Fruit fly (Drosophila melanogaster) whole organism, embryonic: ENCODE data around the gene CG18577.
A peak's percentile ranks its signal among the peaks of the same experiment; 100 is the strongest.

Experiments used
- Bdp1 ChIP-seq: fragments of 200-800 bp; sonication (Bioruptor generic); optimal IDR thresholded peaks from 3 replicates; lab custom pipeline; 2016; ENCODE audit warnings: missing biosample characterization, missing genetic modification characterization
- CG10209 ChIP-seq: fragments of 200-800 bp; sonication (Bioruptor generic); optimal IDR thresholded peaks from 3 replicates; lab custom pipeline; 2017; ENCODE audit warnings: missing biosample characterization, mild to moderate bottlenecking, missing genetic modification characterization, missing genetic modification reagents
- CG1024 ChIP-seq: fragments of 200-800 bp; sonication (Bioruptor generic); IDR thresholded peaks from 2 replicates; pipeline ENCODE4 v1.3.6; 2022; ENCODE audit warnings: missing biosample characterization, missing genetic modification characterization
- CG10321 ChIP-seq: fragments of 200-800 bp; sonication (Bioruptor generic); IDR thresholded peaks from 2 replicates; pipeline ENCODE4 v1.3.6; 2022; ENCODE audit warnings: missing biosample characterization, missing genetic modification characterization
- CG10543 ChIP-seq: fragments of 200-800 bp; sonication (Bioruptor generic); optimal IDR thresholded peaks from 3 replicates; lab custom pipeline; 2017; ENCODE audit warnings: missing biosample characterization, mild to moderate bottlenecking, missing genetic modification characterization, moderate library complexity
- CG12769 ChIP-seq: fragments of 200-800 bp; sonication (Bioruptor generic); optimal IDR thresholded peaks from 2 replicates; lab custom pipeline; 2019; ENCODE audit warnings: missing biosample characterization, mild to moderate bottlenecking, missing genetic modification characterization, moderate library complexity
- CG14014 ChIP-seq: fragments of 200-800 bp; sonication (Bioruptor generic); IDR thresholded peaks from 2 replicates; pipeline ENCODE4 v1.3.6; 2022; ENCODE audit warnings: missing biosample characterization, missing genetic modification characterization
- CG15514 ChIP-seq: fragments of 200-800 bp; sonication (Bioruptor generic); optimal IDR thresholded peaks from 3 replicates; lab custom pipeline; 2017; ENCODE audit warnings: missing biosample characterization, missing genetic modification characterization, mild to moderate bottlenecking, moderate library complexity, missing genetic modification reagents
- CG18262 ChIP-seq: fragments of 200-800 bp; optimal IDR thresholded peaks from 3 replicates; lab custom pipeline; 2019; ENCODE audit warnings: missing biosample characterization, mild to moderate bottlenecking, missing genetic modification characterization, moderate library complexity
- CG18619 ChIP-seq: fragments of 200-800 bp; sonication (Bioruptor generic); optimal IDR thresholded peaks from 3 replicates; lab custom pipeline; 2017; ENCODE audit warnings: missing biosample characterization, mild to moderate bottlenecking, missing genetic modification characterization
- CG2120 ChIP-seq: fragments of 200-800 bp; sonication (Bioruptor generic); optimal IDR thresholded peaks from 3 replicates; lab custom pipeline; 2016; ENCODE audit warnings: missing biosample characterization, missing genetic modification characterization
- CG4854 ChIP-seq: fragments of 200-800 bp; sonication (Bioruptor generic); optimal IDR thresholded peaks from 2 replicates; lab custom pipeline; 2016; ENCODE audit warnings: missing biosample characterization, missing genetic modification characterization, inconsistent platforms
- CG9215 ChIP-seq: fragments of 200-800 bp; sonication (Bioruptor generic); IDR thresholded peaks from 2 replicates; pipeline ENCODE4 v1.3.6; 2022; ENCODE audit warnings: missing biosample characterization, missing genetic modification characterization
- CG9932 ChIP-seq: fragments of 200-800 bp; sonication (Bioruptor generic); IDR thresholded peaks from 2 replicates; pipeline ENCODE4 v1.3.6; 2022; ENCODE audit warnings: missing biosample characterization, missing genetic modification characterization
- Dad ChIP-seq: fragments of 200-800 bp; sonication (Bioruptor generic); optimal IDR thresholded peaks from 3 replicates; lab custom pipeline; 2016; ENCODE audit warnings: missing biosample characterization, missing genetic modification characterization
- Dip3 ChIP-seq: fragments of 200-800 bp; sonication (Bioruptor generic); optimal IDR thresholded peaks from 3 replicates; lab custom pipeline; 2016; ENCODE audit warnings: missing biosample characterization, missing genetic modification characterization
- Doc2 ChIP-seq: fragments of 200-800 bp; sonication (Bioruptor generic); IDR thresholded peaks from 2 replicates; pipeline ENCODE4 v1.3.6; 2022; ENCODE audit warnings: missing biosample characterization, missing genetic modification characterization
- E2f1 ChIP-seq: fragments of 200-800 bp; sonication (Bioruptor generic); IDR thresholded peaks from 2 replicates; pipeline ENCODE4 v1.3.6; 2022; ENCODE audit warnings: missing biosample characterization, missing genetic modification characterization
- Ets65A ChIP-seq: fragments of 200-800 bp; sonication (Bioruptor generic); peaks from one replicate; lab custom pipeline; 2016; ENCODE audit warnings: missing biosample characterization, missing genetic modification characterization
- Fer3 ChIP-seq: fragments of 200-800 bp; sonication (Bioruptor generic); optimal IDR thresholded peaks from 2 replicates; lab custom pipeline; 2018; ENCODE audit warnings: missing biosample characterization, mild to moderate bottlenecking, missing genetic modification characterization, moderate library complexity
- Lpt ChIP-seq: fragments of >200 bp; optimal IDR thresholded peaks from 2 replicates; lab custom pipeline; 2018; ENCODE audit warnings: missing biosample characterization, missing genetic modification characterization
- MBD-R2 ChIP-seq: fragments of 200-800 bp; sonication (Bioruptor generic); IDR thresholded peaks from 2 replicates; pipeline ENCODE4 v1.3.6; 2022; ENCODE audit warnings: missing biosample characterization, missing genetic modification characterization
- MTF-1 ChIP-seq: fragments of 200-800 bp; sonication (Bioruptor generic); optimal IDR thresholded peaks from 2 replicates; lab custom pipeline; 2018; ENCODE audit warnings: missing biosample characterization, mild to moderate bottlenecking, missing genetic modification characterization, borderline replicate concordance
- Mad ChIP-seq: fragments of 200-800 bp; sonication (Bioruptor generic); optimal IDR thresholded peaks from 2 replicates; lab custom pipeline; 2016; ENCODE audit warnings: missing biosample characterization, missing genetic modification characterization
- NFAT ChIP-seq: fragments of 200-800 bp; sonication (Bioruptor generic); IDR thresholded peaks from 2 replicates; pipeline ENCODE4 v1.3.6; 2022; ENCODE audit warnings: missing biosample characterization, missing genetic modification characterization
- Pdp1 ChIP-seq, 2 experiments: fragments of 200-800 bp; sonication (Bioruptor generic); optimal IDR thresholded peaks; 3 replicates each; lab custom pipeline; 2016; ENCODE audit warnings: missing biosample characterization in 2 of 2, missing genetic modification characterization in 2 of 2, mild to moderate bottlenecking in 1 of 2, moderate library complexity in 1 of 2
- Rx ChIP-seq: fragments of 200-800 bp; sonication (Bioruptor generic); IDR thresholded peaks from 2 replicates; pipeline ENCODE4 v1.3.6; 2022; ENCODE audit warnings: missing biosample characterization, missing genetic modification characterization
- Sox100B ChIP-seq: fragments of 200-800 bp; sonication (Bioruptor generic); optimal IDR thresholded peaks from 3 replicates; lab custom pipeline; 2018; ENCODE audit warnings: missing biosample characterization, mild to moderate bottlenecking, missing genetic modification characterization
- Sry-β ChIP-seq: fragments of 200-800 bp; sonication (Bioruptor generic); optimal IDR thresholded peaks from 2 replicates; lab custom pipeline; 2018; ENCODE audit warnings: missing biosample characterization, mild to moderate bottlenecking, missing genetic modification characterization, moderate library complexity
- Xbp1 ChIP-seq: fragments of 200-800 bp; sonication (Bioruptor generic); optimal IDR thresholded peaks from 3 replicates; lab custom pipeline; 2016; ENCODE audit warnings: missing biosample characterization, mild to moderate bottlenecking, missing genetic modification characterization
- abd-A ChIP-seq: fragments of 200-800 bp; sonication (Bioruptor generic); optimal IDR thresholded peaks from 3 replicates; lab custom pipeline; 2019; ENCODE audit warnings: missing biosample characterization, mild to moderate bottlenecking, missing genetic modification characterization, moderate library complexity
- al ChIP-seq: fragments of 200-800 bp; sonication (Bioruptor generic); IDR thresholded peaks from 2 replicates; pipeline ENCODE4 v1.3.6; 2022; ENCODE audit warnings: missing biosample characterization, missing genetic modification characterization
- bcd ChIP-seq: fragments of 200-800 bp; sonication (Bioruptor generic); optimal IDR thresholded peaks from 2 replicates; lab custom pipeline; 2017; ENCODE audit warnings: missing biosample characterization, mild to moderate bottlenecking, missing genetic modification characterization
- cad ChIP-seq: fragments of >200 bp; optimal IDR thresholded peaks from 2 replicates; lab custom pipeline; 2017; ENCODE audit warnings: missing biosample characterization, missing genetic modification characterization
- ci ChIP-seq: fragments of 200-800 bp; sonication (Bioruptor generic); IDR thresholded peaks from 3 replicates; pipeline ENCODE4 v1.3.6; 2022; ENCODE audit warnings: missing biosample characterization, missing genetic modification characterization
- crc ChIP-seq: fragments of 200-800 bp; sonication (Bioruptor generic); optimal IDR thresholded peaks from 2 replicates; lab custom pipeline; 2016; ENCODE audit warnings: missing biosample characterization, missing genetic modification characterization
- cwo ChIP-seq: fragments of 200-800 bp; sonication (Bioruptor generic); optimal IDR thresholded peaks from 3 replicates; lab custom pipeline; 2017; ENCODE audit warnings: missing biosample characterization, missing genetic modification characterization, mild to moderate bottlenecking, moderate library complexity, missing genetic modification reagents
- dati ChIP-seq: fragments of 200-800 bp; sonication (Bioruptor generic); IDR thresholded peaks from 2 replicates; pipeline ENCODE4 v1.3.6; 2022; ENCODE audit warnings: missing biosample characterization, missing genetic modification characterization
- dm ChIP-seq: fragments of 200-800 bp; sonication (Bioruptor generic); optimal IDR thresholded peaks from 3 replicates; lab custom pipeline; 2016; ENCODE audit warnings: missing biosample characterization, missing genetic modification characterization
- dmrt99B ChIP-seq: fragments of 200-800 bp; sonication (Bioruptor generic); optimal IDR thresholded peaks from 2 replicates; lab custom pipeline; 2018; ENCODE audit warnings: missing biosample characterization, mild to moderate bottlenecking, missing genetic modification characterization, moderate library complexity
- grn ChIP-seq: fragments of 200-800 bp; sonication (Bioruptor generic); optimal IDR thresholded peaks from 3 replicates; lab custom pipeline; 2017; ENCODE audit warnings: missing biosample characterization, missing genetic modification characterization
- gt ChIP-seq: fragments of 200-800 bp; sonication (Bioruptor generic); IDR thresholded peaks from 2 replicates; pipeline ENCODE4 v1.3.6; 2022; ENCODE audit warnings: missing biosample characterization, missing genetic modification characterization
- jigr1 ChIP-seq: fragments of 200-800 bp; sonication (Bioruptor generic); IDR thresholded peaks from 3 replicates; pipeline ENCODE4 v1.3.6; 2022; ENCODE audit warnings: missing biosample characterization, missing genetic modification characterization
- nom ChIP-seq: fragments of 200-800 bp; sonication (Bioruptor generic); optimal IDR thresholded peaks from 2 replicates; lab custom pipeline; 2017; ENCODE audit warnings: missing biosample characterization, missing genetic modification characterization, mild to moderate bottlenecking, moderate library complexity, missing genetic modification reagents
- sd ChIP-seq: fragments of 200-800 bp; sonication (Bioruptor generic); optimal IDR thresholded peaks from 3 replicates; lab custom pipeline; 2018; ENCODE audit warnings: missing biosample characterization, mild to moderate bottlenecking, missing genetic modification characterization, moderate library complexity
- sens ChIP-seq: fragments of 200-800 bp; sonication (Bioruptor generic); peaks from one replicate; lab custom pipeline; 2016; ENCODE audit warnings: missing biosample characterization, missing genetic modification characterization
- sr ChIP-seq: fragments of 200-800 bp; sonication (Bioruptor generic); IDR thresholded peaks from 3 replicates; pipeline ENCODE4 v1.3.6; 2022; ENCODE audit warnings: missing biosample characterization, missing genetic modification characterization
- sug ChIP-seq: fragments of 200-800 bp; optimal IDR thresholded peaks from 2 replicates; lab custom pipeline; 2019; ENCODE audit warnings: missing biosample characterization, mild to moderate bottlenecking, missing genetic modification characterization, moderate library complexity
- tio ChIP-seq: fragments of 200-800 bp; sonication (Bioruptor generic); optimal IDR thresholded peaks from 2 replicates; lab custom pipeline; 2017; ENCODE audit warnings: missing biosample characterization, missing genetic modification characterization, inconsistent platforms
- tna ChIP-seq: fragments of 200-800 bp; sonication (Bioruptor generic); IDR thresholded peaks from 2 replicates; pipeline ENCODE4 v1.3.6; 2022; ENCODE audit warnings: missing biosample characterization, missing genetic modification characterization; ENCODE audit not compliant: partially characterized antibody
- ttk ChIP-seq: fragments of 200-800 bp; sonication (Bioruptor generic); IDR thresholded peaks from 2 replicates; pipeline ENCODE4 v2.1.2; 2022; ENCODE audit warnings: missing biosample characterization, missing genetic modification characterization
- tup ChIP-seq: fragments of 200-800 bp; sonication (Bioruptor generic); optimal IDR thresholded peaks from 2 replicates; lab custom pipeline; 2016; ENCODE audit warnings: missing biosample characterization, mild to moderate bottlenecking, missing genetic modification characterization, moderate library complexity

CG18577 gene

dm6 chr3R:11198062-11198472 is 2.2 kb downstream of the CG18577 start (continued):
- TF ChIP-seq CG15514 (GFP tag; lab: Kevin White, UChicago), result peak; percentile 11
- TF ChIP-seq Mad (GFP tag; lab: Kevin White, UChicago), result no peak
- peak; percentile 52 for TF ChIP-seq sug (tag; lab: Kevin White, UChicago)
- TF ChIP-seq CG2120, result peak; percentile 3
- TF ChIP-seq crc (GFP tag; lab: Kevin White, UChicago), result no peak
- no peak for TF ChIP-seq al
- TF ChIP-seq Sry-β, result no peak
- TF ChIP-seq Xbp1 (GFP tag; lab: Kevin White, UChicago), result peak; percentile 23
- no peak for TF ChIP-seq CG4854
- peak; percentile 21; the same call in 1 of the 2 replicates for TF ChIP-seq MBD-R2 (GFP tag; lab: Robert Waterston, UW)
- no peak for TF ChIP-seq grn (GFP tag; lab: Kevin White, UChicago)
- TF ChIP-seq cad, result no peak
- TF ChIP-seq CG18262 (tag; lab: Kevin White, UChicago), result peak; percentile 92
- peak; percentile 60; the same call in 2 of the 3 replicates for TF ChIP-seq ci (GFP tag; lab: Robert Waterston, UW)
- TF ChIP-seq CG14014 (GFP tag; lab: Robert Waterston, UW), result peak; percentile 46; the same call in 1 of the 2 replicates
- TF ChIP-seq CG12769, result peak; percentile 67
- no peak for TF ChIP-seq Rx
- TF ChIP-seq Lpt (GFP tag; lab: Kevin White, UChicago), result no peak
- no peak for TF ChIP-seq CG1024 (GFP tag; lab: Robert Waterston, UW)
- peak; percentile 12 for TF ChIP-seq bcd (GFP tag; lab: Kevin White, UChicago)
- no peak for TF ChIP-seq CG9932
- TF ChIP-seq cwo, result peak; percentile 79
- no peak for TF ChIP-seq nom (GFP tag; lab: Kevin White, UChicago)
- TF ChIP-seq tna (GFP tag; lab: Robert Waterston, UW), result peak; percentile 13; the same call in 1 of the 2 replicates
- no peak for TF ChIP-seq Doc2 (GFP tag; lab: Robert Waterston, UW)
- TF ChIP-seq CG18619, result no peak
- TF ChIP-seq Dip3 (GFP tag; lab: Kevin White, UChicago), result no peak
- no peak for TF ChIP-seq sr (GFP tag; lab: Robert Waterston, UW)
- no peak for TF ChIP-seq tup
- TF ChIP-seq CG10209 (GFP tag; lab: Kevin White, UChicago), result no peak
- peak; percentile 78 for TF ChIP-seq abd-A (tag; lab: Kevin White, UChicago)
- TF ChIP-seq dm (GFP tag; lab: Kevin White, UChicago), result peak; percentile 67
- TF ChIP-seq NFAT (GFP tag; lab: Robert Waterston, UW), result peak; percentile 60; the same call in 1 of the 2 replicates
- no peak for TF ChIP-seq E2f1 (GFP tag; lab: Robert Waterston, UW)
- peak; percentile 57 for TF ChIP-seq Ets65A
- TF ChIP-seq gt (GFP tag; lab: Robert Waterston, UW), result no peak
- TF ChIP-seq MTF-1, result peak; percentile 4
- peak in 1 of 2 experiments; percentile 92 for TF ChIP-seq Pdp1 (GFP tag; optimal IDR thresholded peaks at IDR 0.05; lab: Kevin White, UChicago)
- no peak for TF ChIP-seq Sox100B (GFP tag; lab: Kevin White, UChicago)
- TF ChIP-seq CG9215, result no peak
- peak; percentile 52 for TF ChIP-seq ttk (GFP tag; lab: Robert Waterston, UW)
- peak; percentile 56 for TF ChIP-seq sens
- no peak for TF ChIP-seq Bdp1
- TF ChIP-seq CG10321 (GFP tag; lab: Robert Waterston, UW), result peak; percentile 84
- no peak for TF ChIP-seq dati (GFP tag; lab: Robert Waterston, UW)
- TF ChIP-seq Dad (GFP tag; lab: Kevin White, UChicago), result peak; percentile 18
- TF ChIP-seq tio (GFP tag; lab: Kevin White, UChicago), result no peak
- no peak for TF ChIP-seq jigr1
- peak; percentile 27 for TF ChIP-seq dmrt99B
- TF ChIP-seq Fer3 (tag; lab: Kevin White, UChicago), result peak; percentile 12
- peak; percentile 54 for TF ChIP-seq CG10543 (GFP tag; lab: Kevin White, UChicago)
- TF ChIP-seq sd, result peak; percentile 86
